Worm (Caenorhabditis elegans) whole organism, L4 larva: ENCODE measurements around the gene vab-19.

Experiments used
- D1046.2 ChIP-seq: fragments of 200-800 bp; sonication (Bioruptor generic); IDR thresholded peaks from 2 replicates; pipeline ENCODE4 v1.3.6; 2022; ENCODE audit warnings: missing genetic modification characterization, missing compliant biosample characterization
- F26F4.8 ChIP-seq: fragments of 200-800 bp; sonication (Bioruptor generic); conservative IDR thresholded peaks from 2 replicates; pipeline ENCODE4 v1.3.6; 2022; ENCODE audit warnings: missing genetic modification characterization, missing compliant biosample characterization
- F37D6.2 ChIP-seq: sonication (generic microtip); optimal IDR thresholded peaks from 2 replicates; lab custom pipeline; 2016; ENCODE audit warnings: mild to moderate bottlenecking, missing genetic modification characterization, missing compliant biosample characterization
- F44E2.7 ChIP-seq: fragments of 200-800 bp; sonication (Bioruptor generic); IDR thresholded peaks from 2 replicates; pipeline ENCODE4 v2.1.2; 2022; ENCODE audit warnings: missing genetic modification characterization, missing compliant biosample characterization
- F49E8.2 ChIP-seq: sonication (generic microtip); optimal IDR thresholded peaks from 2 replicates; lab custom pipeline; 2016; ENCODE audit warnings: missing compliant biosample characterization, mild to moderate bottlenecking, missing genetic modification characterization, borderline replicate concordance
- R02D3.7 ChIP-seq: fragments of 150-350 bp; sonication (generic microtip); optimal IDR thresholded peaks from 3 replicates; lab custom pipeline; 2014; ENCODE audit warnings: missing biosample characterization, missing genetic modification characterization
- T20F7.1 ChIP-seq: fragments of 200-800 bp; sonication (Bioruptor generic); optimal IDR thresholded peaks from 2 replicates; lab custom pipeline; 2018; ENCODE audit warnings: mild to moderate bottlenecking, missing genetic modification characterization, missing compliant biosample characterization
- Y105C5A.15 ChIP-seq: fragments of 200-800 bp; sonication (Bioruptor generic); IDR thresholded peaks from 2 replicates; pipeline ENCODE4 v1.3.6; 2022; ENCODE audit warnings: missing genetic modification characterization, missing compliant biosample characterization
- Y48G9A.11 ChIP-seq: fragments of 200-800 bp; sonication (Bioruptor generic); IDR thresholded peaks from 2 replicates; pipeline ENCODE4 v1.3.6; 2022; ENCODE audit warnings: missing genetic modification reagents, missing genetic modification characterization, missing compliant biosample characterization
- Y5F2A.4 ChIP-seq: fragments of 200-800 bp; sonication (Bioruptor generic); optimal IDR thresholded peaks from 2 replicates; lab custom pipeline; 2018; ENCODE audit warnings: mild to moderate bottlenecking, missing genetic modification characterization, missing compliant biosample characterization
- ZK337.2 ChIP-seq: fragments of 200-800 bp; sonication (Bioruptor generic); IDR thresholded peaks from 2 replicates; pipeline ENCODE4 v1.3.6; 2022; ENCODE audit warnings: missing genetic modification reagents, missing genetic modification characterization, missing compliant biosample characterization
- ZK546.5 ChIP-seq, 2 experiments: sonication (generic microtip); optimal IDR thresholded peaks; 2 replicates each; lab custom pipeline; 2017; ENCODE audit warnings: missing biosample characterization in 2 of 2, missing genetic modification characterization in 2 of 2
- aha-1 ChIP-seq: fragments of 150-350 bp; peaks from one replicate; lab custom pipeline; 2014; ENCODE audit warnings: missing biosample characterization, missing genetic modification characterization
- aly-2 ChIP-seq: sonication (generic microtip); optimal IDR thresholded peaks from 2 replicates; lab custom pipeline; 2018; ENCODE audit warnings: missing biosample characterization, missing genetic modification characterization
- ceh-20 ChIP-seq: fragments of 200-800 bp; sonication (Bioruptor generic); IDR thresholded peaks from 2 replicates; pipeline ENCODE4 v1.3.6; 2022; ENCODE audit warnings: missing genetic modification reagents, missing genetic modification characterization, missing compliant biosample characterization
- ceh-28 ChIP-seq: fragments of 150-350 bp; optimal IDR thresholded peaks from 2 replicates; lab custom pipeline; 2014; ENCODE audit warnings: missing biosample characterization, missing genetic modification reagents, missing genetic modification characterization
- ceh-32 ChIP-seq: sonication (generic microtip); optimal IDR thresholded peaks from 2 replicates; lab custom pipeline; 2016; ENCODE audit warnings: mild to moderate bottlenecking, missing genetic modification characterization, missing compliant biosample characterization; ENCODE audit not compliant: poor library complexity
- ceh-44 ChIP-seq: fragments of 200-800 bp; sonication (Bioruptor generic); IDR thresholded peaks from 2 replicates; pipeline ENCODE4 v1.3.6; 2022; ENCODE audit warnings: missing genetic modification reagents, missing genetic modification characterization, missing compliant biosample characterization
- ceh-62 ChIP-seq: sonication (generic microtip); optimal IDR thresholded peaks from 2 replicates; lab custom pipeline; 2017; ENCODE audit warnings: missing biosample characterization, missing genetic modification characterization
- ctbp-1 ChIP-seq: fragments of 200-800 bp; sonication (Bioruptor generic); IDR thresholded peaks from 2 replicates; pipeline ENCODE4 v1.3.6; 2022; ENCODE audit warnings: missing genetic modification reagents, missing genetic modification characterization, missing compliant biosample characterization
- daf-12 ChIP-seq: fragments of 150-350 bp; optimal IDR thresholded peaks from 2 replicates; lab custom pipeline; 2014; ENCODE audit warnings: missing biosample characterization, missing genetic modification reagents, missing genetic modification characterization
- daf-16 ChIP-seq, 3 experiments: sonication (generic microtip); optimal IDR thresholded peaks; 2 replicates each; lab custom pipeline; 2016 to 2017; ENCODE audit warnings: missing genetic modification characterization in 3 of 3, missing genetic modification reagents in 3 of 3, mild to moderate bottlenecking in 2 of 3, missing compliant biosample characterization in 2 of 3, missing biosample characterization in 1 of 3, moderate library complexity in 1 of 3
- daf-8 ChIP-seq: fragments of 200-800 bp; sonication (Bioruptor generic); IDR thresholded peaks from 2 replicates; pipeline ENCODE4 v1.3.6; 2022; ENCODE audit warnings: missing genetic modification characterization, missing compliant biosample characterization
- duxl-1 ChIP-seq: sonication (generic microtip); optimal IDR thresholded peaks from 2 replicates; lab custom pipeline; 2016; ENCODE audit warnings: mild to moderate bottlenecking, missing genetic modification characterization, moderate library complexity, missing compliant biosample characterization; ENCODE audit not compliant: poor library complexity
- dve-1 ChIP-seq: sonication (generic microtip); optimal IDR thresholded peaks from 2 replicates; lab custom pipeline; 2017; ENCODE audit warnings: antibody characterized with exemption, mild to moderate bottlenecking, missing genetic modification characterization, missing compliant biosample characterization; ENCODE audit not compliant: insufficient read depth
- egl-43 ChIP-seq: fragments of 200-800 bp; sonication (Bioruptor generic); IDR thresholded peaks from 2 replicates; pipeline ENCODE4 v1.3.6; 2022; ENCODE audit warnings: missing genetic modification reagents, missing genetic modification characterization, missing compliant biosample characterization
- hlh-11 ChIP-seq: fragments of 200-800 bp; sonication (Bioruptor generic); optimal IDR thresholded peaks from 2 replicates; lab custom pipeline; 2018; ENCODE audit warnings: mild to moderate bottlenecking, missing genetic modification characterization, missing compliant biosample characterization
- hlh-30 ChIP-seq: sonication (generic microtip); optimal IDR thresholded peaks from 2 replicates; lab custom pipeline; 2017; ENCODE audit warnings: antibody characterized with exemption, mild to moderate bottlenecking, missing genetic modification characterization, missing compliant biosample characterization; ENCODE audit not compliant: insufficient read depth
- jun-1 ChIP-seq: fragments of 150-350 bp; optimal IDR thresholded peaks from 2 replicates; lab custom pipeline; 2014; ENCODE audit warnings: missing biosample characterization, missing genetic modification reagents, missing genetic modification characterization
- lim-7 ChIP-seq: fragments of 200-800 bp; sonication (Bioruptor generic); IDR thresholded peaks from 2 replicates; pipeline ENCODE4 v1.3.6; 2022; ENCODE audit warnings: missing genetic modification characterization, missing compliant biosample characterization
- madf-9 ChIP-seq: fragments of 200-800 bp; sonication (Bioruptor generic); conservative IDR thresholded peaks from 2 replicates; pipeline ENCODE4 v1.3.6; 2022; ENCODE audit warnings: missing genetic modification reagents, missing genetic modification characterization, missing compliant biosample characterization
- mdt-29 ChIP-seq: fragments of 200-800 bp; sonication (Bioruptor generic); IDR thresholded peaks from 2 replicates; pipeline ENCODE4 v1.3.6; 2022; ENCODE audit warnings: missing genetic modification reagents, missing genetic modification characterization, missing compliant biosample characterization
- nhr-10 ChIP-seq: fragments of 150-350 bp; optimal IDR thresholded peaks from 2 replicates; lab custom pipeline; 2014; ENCODE audit warnings: missing biosample characterization, missing genetic modification characterization
- nhr-25 ChIP-seq: sonication (generic microtip); optimal IDR thresholded peaks from 2 replicates; lab custom pipeline; 2017; ENCODE audit warnings: missing genetic modification characterization, mild to moderate bottlenecking, missing compliant biosample characterization, antibody characterized with exemption, moderate library complexity, borderline replicate concordance; ENCODE audit not compliant: insufficient read depth
- nhr-41 ChIP-seq: fragments of 200-800 bp; sonication (Bioruptor generic); IDR thresholded peaks from 2 replicates; pipeline ENCODE4 v1.3.6; 2022; ENCODE audit warnings: missing genetic modification reagents, missing genetic modification characterization, missing compliant biosample characterization
- nhr-42 ChIP-seq: fragments of 200-800 bp; sonication (Bioruptor generic); IDR thresholded peaks from 2 replicates; pipeline ENCODE4 v1.3.6; 2022; ENCODE audit warnings: missing genetic modification characterization, missing compliant biosample characterization
- nhr-77 ChIP-seq: fragments of 150-350 bp; optimal IDR thresholded peaks from 2 replicates; lab custom pipeline; 2014; ENCODE audit warnings: missing biosample characterization, missing genetic modification characterization
- pqm-1 ChIP-seq: sonication (generic microtip); optimal IDR thresholded peaks from 2 replicates; lab custom pipeline; 2017; ENCODE audit warnings: missing biosample characterization, missing genetic modification characterization
- rbr-2 ChIP-seq: sonication (generic microtip); optimal IDR thresholded peaks from 2 replicates; lab custom pipeline; 2016; ENCODE audit warnings: missing genotype, missing genetic modification characterization, missing compliant biosample characterization
- saeg-2 ChIP-seq: fragments of 200-800 bp; sonication (Bioruptor generic); IDR thresholded peaks from 2 replicates; pipeline ENCODE4 v1.3.6; 2022; ENCODE audit warnings: missing genetic modification reagents, missing genetic modification characterization, missing compliant biosample characterization
- skn-1 ChIP-seq: fragments of 150-350 bp; optimal IDR thresholded peaks from 2 replicates; lab custom pipeline; 2014; ENCODE audit warnings: missing biosample characterization, missing genetic modification characterization
- spr-3 ChIP-seq: fragments of 200-800 bp; sonication (Bioruptor generic); optimal IDR thresholded peaks from 2 replicates; lab custom pipeline; 2018; ENCODE audit warnings: mild to moderate bottlenecking, missing genetic modification characterization, missing compliant biosample characterization
- unc-39 ChIP-seq: sonication (generic microtip); optimal IDR thresholded peaks from 2 replicates; lab custom pipeline; 2017; ENCODE audit warnings: missing biosample characterization, missing genetic modification characterization
- zag-1 ChIP-seq: fragments of 150-350 bp; optimal IDR thresholded peaks from 2 replicates; lab custom pipeline; 2014; ENCODE audit warnings: missing biosample characterization, missing genetic modification characterization
- zfp-3 ChIP-seq: fragments of 200-800 bp; sonication (Bioruptor generic); conservative IDR thresholded peaks from 2 replicates; pipeline ENCODE4 v1.3.6; 2022; ENCODE audit warnings: missing genetic modification reagents, missing genetic modification characterization, missing compliant biosample characterization
- zip-2 ChIP-seq: fragments of 150-350 bp; optimal IDR thresholded peaks from 2 replicates; lab custom pipeline; 2014; ENCODE audit warnings: missing biosample characterization, missing genetic modification characterization
- ztf-7 ChIP-seq: fragments of 150-350 bp; optimal IDR thresholded peaks from 2 replicates; lab custom pipeline; 2014; ENCODE audit warnings: missing biosample characterization, missing genetic modification characterization

Gene vab-19

ce11 chrII:2450990-2451389, 7.9 kb downstream of the vab-19 start (continued):
- peak; percentile 1 for TF ChIP-seq dve-1 (tag; lab: Kevin White, UChicago)
- TF ChIP-seq mdt-29 (GFP tag; lab: Robert Waterston, UW): 0 out of 2 replicates have a peak, but pooled peaks have one; percentile 18
- TF ChIP-seq saeg-2 (GFP tag; lab: Robert Waterston, UW): no peak
- peak; percentile 82 for TF ChIP-seq Y48G9A.11
- peak; percentile 80 for TF ChIP-seq ceh-44 (GFP tag; lab: Robert Waterston, UW)
- TF ChIP-seq ZK546.5 (tag; optimal IDR thresholded peaks at IDR 0.05; lab: Kevin White, UChicago): no peak
- TF ChIP-seq daf-8 (GFP tag; lab: Robert Waterston, UW): no peak
- peak; percentile 48; the same call in 1 of the 2 replicates for TF ChIP-seq zfp-3 (GFP tag; lab: Robert Waterston, UW)
- peak; percentile 41; the same call in 1 of the 2 replicates for TF ChIP-seq madf-9 (GFP tag; lab: Robert Waterston, UW)
- TF ChIP-seq daf-12 (tag; lab: Kevin White, UChicago): no peak
- TF ChIP-seq ceh-62 (tag; lab: Kevin White, UChicago): no peak
- TF ChIP-seq Y105C5A.15 (GFP tag; lab: Robert Waterston, UW): no peak
- no peak for TF ChIP-seq skn-1 (tag; lab: Kevin White, UChicago)
- TF ChIP-seq R02D3.7 (tag; lab: Kevin White, UChicago): no peak
- TF ChIP-seq egl-43 (GFP tag; lab: Robert Waterston, UW): no peak
- TF ChIP-seq spr-3 (GFP tag; lab: Kevin White, UChicago): no peak

- TF ChIP-seq Y105C5A.15 (GFP tag; lab: Robert Waterston, UW): no peak
- no peak for TF ChIP-seq zag-1 (tag; lab: Kevin White, UChicago)
- TF ChIP-seq unc-39: no peak
- TF ChIP-seq ceh-32 (tag; lab: Kevin White, UChicago): no peak
- TF ChIP-seq aly-2 (tag; lab: Kevin White, UChicago): no peak
- no peak for TF ChIP-seq madf-9 (GFP tag; lab: Robert Waterston, UW)
- TF ChIP-seq ceh-28: no peak
- no peak for TF ChIP-seq nhr-10 (tag; lab: Kevin White, UChicago)
- no peak for TF ChIP-seq daf-16 (GFP tag; optimal IDR thresholded peaks at IDR 0.05; lab: Kevin White, UChicago)
- TF ChIP-seq daf-16 (tag; optimal IDR thresholded peaks at IDR 0.05; lab: Kevin White, UChicago): peak; percentile 26
- TF ChIP-seq ZK546.5 (tag; optimal IDR thresholded peaks at IDR 0.05; lab: Kevin White, UChicago): no peak
- no peak for TF ChIP-seq F26F4.8 (GFP tag; lab: Robert Waterston, UW)
- no peak for TF ChIP-seq nhr-25 (tag; lab: Kevin White, UChicago)
- TF ChIP-seq nhr-42 (GFP tag; lab: Robert Waterston, UW): no peak
- TF ChIP-seq nhr-41 (GFP tag; lab: Robert Waterston, UW): no peak
- TF ChIP-seq ztf-7: no peak
- TF ChIP-seq F49E8.2 (tag; lab: Kevin White, UChicago): no peak
- TF ChIP-seq pqm-1: peak; percentile 32
- TF ChIP-seq spr-3 (GFP tag; lab: Kevin White, UChicago): no peak
- no peak for TF ChIP-seq zip-2 (tag; lab: Kevin White, UChicago)
- TF ChIP-seq hlh-30 (tag; lab: Kevin White, UChicago): peak; percentile 6
- no peak for TF ChIP-seq ZK337.2 (GFP tag; lab: Robert Waterston, UW)
- no peak for TF ChIP-seq aha-1
- no peak for TF ChIP-seq zfp-3 (GFP tag; lab: Robert Waterston, UW)
- peak; percentile 31 for TF ChIP-seq hlh-11 (tag; lab: Kevin White, UChicago)
- TF ChIP-seq ctbp-1: no peak
- no peak for TF ChIP-seq T20F7.1 (GFP tag; lab: Kevin White, UChicago)
- TF ChIP-seq ceh-20 (GFP tag; lab: Robert Waterston, UW): no peak
- TF ChIP-seq egl-43 (GFP tag; lab: Robert Waterston, UW): no peak
- TF ChIP-seq dve-1 (tag; lab: Kevin White, UChicago): peak; percentile 32
- TF ChIP-seq D1046.2 (GFP tag; lab: Robert Waterston, UW): no peak
- TF ChIP-seq F44E2.7 (GFP tag; lab: Robert Waterston, UW): no peak
- no peak for TF ChIP-seq skn-1 (tag; lab: Kevin White, UChicago)
- TF ChIP-seq R02D3.7 (tag; lab: Kevin White, UChicago): no peak
- no peak for TF ChIP-seq jun-1 (tag; lab: Kevin White, UChicago)
- no peak for TF ChIP-seq rbr-2 (tag; lab: Kevin White, UChicago)
- no peak for TF ChIP-seq Y5F2A.4 (GFP tag; lab: Kevin White, UChicago)
- no peak for TF ChIP-seq F37D6.2 (tag; lab: Kevin White, UChicago)
- TF ChIP-seq daf-8 (GFP tag; lab: Robert Waterston, UW): no peak
- TF ChIP-seq lim-7 (GFP tag; lab: Robert Waterston, UW): no peak
- no peak for TF ChIP-seq duxl-1 (tag; lab: Kevin White, UChicago)
- no peak for TF ChIP-seq nhr-77 (tag; lab: Kevin White, UChicago)
Measured at ce11 chrII:2452492-2452891, 9.4 kb downstream of the vab-19 start.
